Worm (Caenorhabditis elegans): ENCODE measurements around the gene B0280.2.

ce11 chrIII:7081488-7081887 lies 43.0 kb upstream of the B0280.2 start:
- TF ChIP-seq ets-4 (GFP tag; optimal IDR thresholded peaks at IDR 0.05) (no peak), ekl-4 (GFP tag; IDR thresholded peaks at IDR 0.05) (no peak), ccch-3 (GFP tag; optimal IDR thresholded peaks at IDR 0.05) (no peak), unc-62 (GFP tag; optimal IDR thresholded peaks at IDR 0.05) (peak; percentile 1), madf-10 (tag; optimal IDR thresholded peaks at IDR 0.05) (no peak), dpl-1 (GFP tag; optimal IDR thresholded peaks at IDR 0.05) (no peak), chd-7 (tag; optimal IDR thresholded peaks at IDR 0.05) (no peak), madf-6 (GFP tag; IDR thresholded peaks at IDR 0.05) (no peak), rec-8 (tag; optimal IDR thresholded peaks at IDR 0.05) (no peak), snpc-1.1 (tag; optimal IDR thresholded peaks at IDR 0.05; ENCODE audit: insufficient read depth) (no peak), F49E8.2 (tag; optimal IDR thresholded peaks at IDR 0.05; ENCODE audit: insufficient read depth) (no peak)

All from whole organism, young adult.